Fruit fly (Drosophila melanogaster): ENCODE data around the gene Zcchc7.

Zcchc7 gene

DNA sequence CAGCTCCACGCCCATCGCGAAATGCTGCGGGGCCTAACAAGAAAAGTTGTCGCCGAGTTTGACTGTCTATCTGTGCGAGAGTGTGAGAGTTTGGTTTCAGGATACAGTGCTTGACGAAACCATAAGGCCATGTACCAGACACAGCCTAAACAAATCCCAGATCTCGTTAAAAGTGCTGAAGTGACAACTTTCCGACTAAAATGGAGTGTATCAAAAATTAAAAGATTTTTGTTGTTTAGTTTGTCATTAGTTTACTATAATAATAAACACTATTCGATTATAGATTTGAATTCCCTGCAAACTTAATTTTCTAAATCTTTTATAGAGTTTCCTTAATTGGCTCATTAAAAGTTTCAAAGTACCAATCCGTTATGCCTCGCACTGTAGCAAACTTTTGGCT lies 48.5 kb downstream of the Zcchc7 start (continued):
- no peak for TF ChIP-seq Jarid2 (GFP tag; optimal IDR thresholded peaks at IDR 0.05)
- no peak for TF ChIP-seq Chrac-16 (GFP tag; optimal IDR thresholded peaks at IDR 0.05)
- TF ChIP-seq lilli (GFP tag; optimal IDR thresholded peaks at IDR 0.05): peak; percentile 36
- TF ChIP-seq CG13296 (GFP tag; optimal IDR thresholded peaks at IDR 0.05): peak; percentile 4
- no peak for TF ChIP-seq Hr78 (GFP tag; optimal IDR thresholded peaks at IDR 0.05)
- TF ChIP-seq dpn (GFP tag; optimal IDR thresholded peaks at IDR 0.05): no peak
- TF ChIP-seq gfzf (GFP tag; optimal IDR thresholded peaks at IDR 0.05): no peak

DNA sequence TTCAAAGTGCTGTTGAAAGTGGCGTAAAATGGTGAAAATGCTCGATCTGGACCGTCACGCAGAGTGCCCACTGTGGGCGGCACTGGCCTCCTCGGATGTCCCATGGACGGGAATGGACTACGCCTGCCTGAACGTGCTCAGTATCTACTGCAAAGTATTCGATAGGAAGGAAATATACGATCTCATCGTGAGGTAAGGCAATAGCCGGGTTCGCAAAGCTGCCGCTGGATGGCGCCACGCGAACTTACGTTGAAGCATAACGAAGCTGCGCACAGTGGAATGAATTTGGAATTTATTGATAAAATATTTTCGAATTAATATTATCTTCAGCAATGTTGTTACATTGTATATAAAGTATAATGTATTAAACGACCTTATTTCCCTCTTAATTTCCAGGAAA lies 51.2 kb downstream of the Zcchc7 start:
- TF ChIP-seq Mrtf (GFP tag; IDR thresholded peaks at IDR 0.05): no peak
- peak; percentile 81 for TF ChIP-seq CG2199 (GFP tag; IDR thresholded peaks at IDR 0.05)
- TF ChIP-seq E2f1 (GFP tag; IDR thresholded peaks at IDR 0.05): no peak
- no peak for TF ChIP-seq D19A (tag; optimal IDR thresholded peaks at IDR 0.05)
- no peak for TF ChIP-seq CG18599 (GFP tag; optimal IDR thresholded peaks at IDR 0.05)
- TF ChIP-seq Bteb2 (GFP tag; optimal IDR thresholded peaks at IDR 0.05): no peak
- TF ChIP-seq CG11560 (tag; IDR thresholded peaks at IDR 0.05): no peak
- TF ChIP-seq nmo (GFP tag; optimal IDR thresholded peaks at IDR 0.05): no peak
- no peak for TF ChIP-seq Med (GFP tag)
- no peak for TF ChIP-seq Hey (tag; optimal IDR thresholded peaks at IDR 0.05)
- no peak for TF ChIP-seq bab2 (GFP tag; optimal IDR thresholded peaks at IDR 0.05)
- TF ChIP-seq org-1 (GFP tag; optimal IDR thresholded peaks at IDR 0.05): no peak
- no peak for TF ChIP-seq btn (GFP tag; optimal IDR thresholded peaks at IDR 0.05)
- no peak for TF ChIP-seq CG6765 (GFP tag; optimal IDR thresholded peaks at IDR 0.05)
- TF ChIP-seq Vsx1 (GFP tag; optimal IDR thresholded peaks at IDR 0.05): no peak
- no peak for TF ChIP-seq CG1792 (GFP tag; optimal IDR thresholded peaks at IDR 0.05)
- TF ChIP-seq NC2β (GFP tag; optimal IDR thresholded peaks at IDR 0.05): no peak
- TF ChIP-seq Hmx (GFP tag; optimal IDR thresholded peaks at IDR 0.05): no peak
- no peak for TF ChIP-seq Lpt (GFP tag; optimal IDR thresholded peaks at IDR 0.05)
- peak; percentile 33 for TF ChIP-seq Rfx (GFP tag; IDR thresholded peaks at IDR 0.05)
- TF ChIP-seq CG1602 (GFP tag; optimal IDR thresholded peaks at IDR 0.05): no peak
- peak; percentile 3 for TF ChIP-seq bcd (GFP tag; optimal IDR thresholded peaks at IDR 0.05)
- TF ChIP-seq zen (tag; optimal IDR thresholded peaks at IDR 0.05): no peak
- TF ChIP-seq CG3847 (GFP tag; IDR thresholded peaks at IDR 0.05): 0 out of 2 replicates have a peak, but pooled peaks have one; percentile 9
- TF ChIP-seq CG1647 (GFP tag; optimal IDR thresholded peaks at IDR 0.05): no peak
- TF ChIP-seq CG9932 (GFP tag; IDR thresholded peaks at IDR 0.05): 0 out of 2 replicates have a peak, but pooled peaks have one; percentile 7
- TF ChIP-seq CG3838 (GFP tag; optimal IDR thresholded peaks at IDR 0.05): no peak
- TF ChIP-seq ken (GFP tag; IDR thresholded peaks at IDR 0.05): no peak
- TF ChIP-seq CG13775 (GFP tag; optimal IDR thresholded peaks at IDR 0.05): no peak
- TF ChIP-seq CG7786 (GFP tag; optimal IDR thresholded peaks at IDR 0.05): no peak
- TF ChIP-seq Hsf (GFP tag; optimal IDR thresholded peaks at IDR 0.05): peak; percentile 6
- no peak for TF ChIP-seq CG10462 (GFP tag; optimal IDR thresholded peaks at IDR 0.05)
- no peak for TF ChIP-seq CG18764 (GFP tag; optimal IDR thresholded peaks at IDR 0.05)
- no peak for TF ChIP-seq CG15601 (tag; optimal IDR thresholded peaks at IDR 0.05)
- no peak for TF ChIP-seq CG33213 (GFP tag; optimal IDR thresholded peaks at IDR 0.05)
- peak; percentile 28; the same call in 1 of the 2 replicates for TF ChIP-seq NFAT (GFP tag; IDR thresholded peaks at IDR 0.05)
- peak; percentile 7 for TF ChIP-seq pzg (GFP tag; optimal IDR thresholded peaks at IDR 0.05)
- no peak for TF ChIP-seq CG9727 (GFP tag; optimal IDR thresholded peaks at IDR 0.05)
- peak; percentile 24; the same call in 1 of the 2 replicates for TF ChIP-seq CG13287 (GFP tag; IDR thresholded peaks at IDR 0.05; ENCODE audit: partially characterized antibody)
- TF ChIP-seq hth (optimal IDR thresholded peaks at IDR 0.05): no peak
- TF ChIP-seq CG7357 (GFP tag; IDR thresholded peaks at IDR 0.05): no peak
- no peak for TF ChIP-seq CG15696 (tag; optimal IDR thresholded peaks at IDR 0.05)
- TF ChIP-seq CG2120 (GFP tag; optimal IDR thresholded peaks at IDR 0.05): peak; percentile 20

Data from whole organism, embryonic.